Worm (Caenorhabditis elegans): Measurements from ENCODE around the gene ceh-32.

DNA sequence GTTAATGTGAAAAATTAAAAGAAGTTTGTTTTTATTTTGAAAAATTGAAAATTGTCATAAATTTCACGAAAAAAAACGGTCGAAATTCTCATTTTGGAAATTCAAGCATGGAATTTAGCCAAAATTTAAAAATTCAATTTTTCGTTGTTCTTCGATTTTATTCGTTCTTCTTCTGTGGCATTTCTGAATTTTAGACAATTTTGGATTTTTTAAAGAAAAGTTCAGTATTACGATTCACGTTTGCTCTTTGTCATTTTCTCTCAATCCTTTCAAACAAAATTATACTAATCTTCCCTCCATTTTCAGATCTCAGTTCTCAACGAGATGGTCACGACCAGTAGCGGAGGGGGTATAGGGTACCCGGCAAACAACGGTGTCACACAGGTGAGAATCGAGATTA is 29.6 kb downstream of the ceh-32 start, which contains the start of gene ape-1:
- TF ChIP-seq zag-1 (tag; optimal IDR thresholded peaks at IDR 0.05) = no peak
- no peak for TF ChIP-seq aly-2 (tag; optimal IDR thresholded peaks at IDR 0.05)
- no peak for TF ChIP-seq daf-8 (GFP tag; IDR thresholded peaks at IDR 0.05)
- no peak for TF ChIP-seq Y48G9A.11 (GFP tag; IDR thresholded peaks at IDR 0.05)
- TF ChIP-seq F49E8.2 (tag; optimal IDR thresholded peaks at IDR 0.05; ENCODE audit: borderline replicate concordance) = no peak
- TF ChIP-seq nhr-11 (tag; optimal IDR thresholded peaks at IDR 0.05) = no peak
- TF ChIP-seq snpc-4 (tag; optimal IDR thresholded peaks at IDR 0.05) = no peak
- no peak for TF ChIP-seq nhr-237 (tag; optimal IDR thresholded peaks at IDR 0.05)
- no peak for TF ChIP-seq lsy-2 (tag; optimal IDR thresholded peaks at IDR 0.05)
- TF ChIP-seq unc-130 (GFP tag; optimal IDR thresholded peaks at IDR 0.05) = no peak
- TF ChIP-seq spr-1 (tag; optimal IDR thresholded peaks at IDR 0.05) = no peak

Measured in whole organism, L4 larva.